Worm (Caenorhabditis elegans) whole organism, young adult: ENCODE data around the gene C31H1.2.

ENCODE experiments used
- B0336.3 ChIP-seq: fragments of 200-800 bp; sonication (Bioruptor generic); IDR thresholded peaks from 2 replicates; pipeline ENCODE4 v1.3.6; 2022; ENCODE audit warnings: missing genetic modification characterization, missing compliant biosample characterization
- F49E8.2 ChIP-seq: sonication (generic microtip); optimal IDR thresholded peaks from 3 replicates; lab custom pipeline; 2017; ENCODE audit warnings: missing genetic modification characterization, mild to moderate bottlenecking, missing compliant biosample characterization, antibody characterized with exemption, moderate library complexity; ENCODE audit not compliant: insufficient read depth
- F52B5.7 ChIP-seq: sonication (generic microtip); optimal IDR thresholded peaks from 2 replicates; lab custom pipeline; 2016; ENCODE audit warnings: mild to moderate bottlenecking, missing genetic modification characterization, missing compliant biosample characterization
- F57A8.1 ChIP-seq: fragments of 200-800 bp; sonication (Bioruptor generic); optimal IDR thresholded peaks from 2 replicates; lab custom pipeline; 2018; ENCODE audit warnings: mild to moderate bottlenecking, missing genetic modification characterization, moderate library complexity, missing compliant biosample characterization
- F57C9.4 ChIP-seq: sonication (generic microtip); optimal IDR thresholded peaks from 2 replicates; lab custom pipeline; 2017; ENCODE audit warnings: mild to moderate bottlenecking, missing genetic modification characterization, missing compliant biosample characterization
- K12H6.12 ChIP-seq: fragments of 200-800 bp; sonication (Bioruptor generic); optimal IDR thresholded peaks from 2 replicates; lab custom pipeline; 2018; ENCODE audit warnings: mild to moderate bottlenecking, missing genetic modification characterization, missing compliant biosample characterization
- Y67H2A.10 ChIP-seq: fragments of 200-800 bp; sonication (Bioruptor generic); conservative IDR thresholded peaks from 2 replicates; pipeline ENCODE4 v1.3.6; 2022; ENCODE audit warnings: missing genetic modification reagents, missing genetic modification characterization, missing compliant biosample characterization
- Y95B8A.8 ChIP-seq: fragments of 200-800 bp; sonication (Bioruptor generic); IDR thresholded peaks from 2 replicates; pipeline ENCODE4 v1.3.6; 2022; ENCODE audit warnings: missing genetic modification reagents, missing genetic modification characterization, missing compliant biosample characterization
- akir-1 ChIP-seq: fragments of 200-800 bp; sonication (Bioruptor generic); optimal IDR thresholded peaks from 2 replicates; lab custom pipeline; 2018; ENCODE audit warnings: mild to moderate bottlenecking, missing genetic modification characterization, moderate library complexity, missing compliant biosample characterization
- ama-1 ChIP-seq, 3 experiments: fragments of 150-350 bp in 1 of 3; sonication (generic microtip) in 2 of 3; optimal IDR thresholded peaks; 2 replicates each; lab custom pipeline; 2014 to 2018; ENCODE audit warnings: missing biosample characterization in 2 of 3, missing genetic modification characterization in 2 of 3, missing genetic modification reagents in 2 of 3
- attf-3 ChIP-seq: fragments of 200-800 bp; sonication (Bioruptor generic); conservative IDR thresholded peaks from 2 replicates; pipeline ENCODE4 v1.3.6; 2022; ENCODE audit warnings: missing genetic modification reagents, missing genetic modification characterization, missing compliant biosample characterization
- bed-1 ChIP-seq: fragments of 200-800 bp; sonication (Bioruptor generic); IDR thresholded peaks from 2 replicates; pipeline ENCODE4 v1.3.6; 2022; ENCODE audit warnings: missing genetic modification reagents, missing genetic modification characterization, missing compliant biosample characterization
- bed-2 ChIP-seq: fragments of 200-800 bp; sonication (Bioruptor generic); IDR thresholded peaks from 2 replicates; pipeline ENCODE4 v1.3.6; 2022; ENCODE audit warnings: missing genetic modification reagents, missing genetic modification characterization, missing compliant biosample characterization
- ceh-100 ChIP-seq: fragments of 200-800 bp; sonication (Bioruptor generic); IDR thresholded peaks from 2 replicates; pipeline ENCODE4 v1.3.6; 2022; ENCODE audit warnings: missing genetic modification reagents, missing genetic modification characterization, missing compliant biosample characterization
- ceh-58 ChIP-seq: fragments of 200-800 bp; sonication (Bioruptor generic); IDR thresholded peaks from 2 replicates; pipeline ENCODE4 v1.3.6; 2022; ENCODE audit warnings: missing genetic modification characterization, missing compliant biosample characterization
- chd-7 ChIP-seq: sonication (generic microtip); optimal IDR thresholded peaks from 2 replicates; lab custom pipeline; 2016; ENCODE audit warnings: mild to moderate bottlenecking, missing genetic modification characterization, moderate library complexity, missing compliant biosample characterization
- dpl-1 ChIP-seq: fragments of 150-350 bp; optimal IDR thresholded peaks from 2 replicates; lab custom pipeline; 2014; ENCODE audit warnings: missing biosample characterization, missing genetic modification reagents, missing genetic modification characterization
- egl-44 ChIP-seq: fragments of 200-800 bp; sonication (Bioruptor generic); IDR thresholded peaks from 2 replicates; pipeline ENCODE4 v1.3.6; 2022; ENCODE audit warnings: missing genetic modification reagents, missing genetic modification characterization, missing compliant biosample characterization
- ekl-4 ChIP-seq: fragments of 200-800 bp; sonication (Bioruptor generic); IDR thresholded peaks from 2 replicates; pipeline ENCODE4 v1.3.6; 2022; ENCODE audit warnings: missing genetic modification reagents, missing genetic modification characterization, missing compliant biosample characterization
- him-1 ChIP-seq: sonication (generic microtip); optimal IDR thresholded peaks from 2 replicates; lab custom pipeline; 2016; ENCODE audit warnings: missing genotype, missing genetic modification reagents, missing genetic modification characterization, missing compliant biosample characterization
- mes-4 ChIP-seq: sonication (generic microtip); optimal IDR thresholded peaks from 2 replicates; lab custom pipeline; 2016; ENCODE audit warnings: missing genotype, missing genetic modification characterization, missing compliant biosample characterization
- nfya-1 ChIP-seq: sonication (generic microtip); optimal IDR thresholded peaks from 2 replicates; lab custom pipeline; 2017; ENCODE audit warnings: antibody characterized with exemption, missing compliant biosample characterization, missing genetic modification characterization, borderline replicate concordance; ENCODE audit not compliant: insufficient read depth
- nhr-179 ChIP-seq: sonication (generic microtip); optimal IDR thresholded peaks from 2 replicates; lab custom pipeline; 2016; ENCODE audit warnings: mild to moderate bottlenecking, missing genetic modification characterization, missing compliant biosample characterization
- nhr-27 ChIP-seq: fragments of 200-800 bp; sonication (Bioruptor generic); optimal IDR thresholded peaks from 2 replicates; lab custom pipeline; 2018; ENCODE audit warnings: mild to moderate bottlenecking, missing genetic modification characterization, moderate library complexity, missing compliant biosample characterization
- nhr-80 ChIP-seq: sonication (generic microtip); optimal IDR thresholded peaks from 2 replicates; lab custom pipeline; 2016; ENCODE audit warnings: missing genetic modification characterization, missing compliant biosample characterization
- pha-4 ChIP-seq: fragments of 150-350 bp; sonication (generic microtip); optimal IDR thresholded peaks from 2 replicates; lab custom pipeline; 2014; ENCODE audit warnings: missing biosample characterization, missing genetic modification reagents, missing genetic modification characterization
- rcor-1 ChIP-seq: fragments of 200-800 bp; sonication (Bioruptor generic); IDR thresholded peaks from 2 replicates; pipeline ENCODE4 v1.3.6; 2022; ENCODE audit warnings: missing genetic modification reagents, missing genetic modification characterization, missing compliant biosample characterization
- sdz-38 ChIP-seq: sonication (generic microtip); optimal IDR thresholded peaks from 2 replicates; lab custom pipeline; 2016; ENCODE audit warnings: missing genotype, missing genetic modification characterization, missing compliant biosample characterization
- snpc-1.1 ChIP-seq: sonication (generic microtip); optimal IDR thresholded peaks from 2 replicates; lab custom pipeline; 2017; ENCODE audit warnings: missing genetic modification characterization, mild to moderate bottlenecking, missing compliant biosample characterization, antibody characterized with exemption, moderate library complexity, missing genotype, missing genetic modification reagents; ENCODE audit not compliant: insufficient read depth
- somi-1 ChIP-seq: fragments of 200-800 bp; sonication (Bioruptor generic); optimal IDR thresholded peaks from 2 replicates; lab custom pipeline; 2018; ENCODE audit warnings: mild to moderate bottlenecking, missing genetic modification characterization, missing compliant biosample characterization
- tbp1 ChIP-seq: fragments of 200-800 bp; sonication (Bioruptor generic); optimal IDR thresholded peaks from 2 replicates; lab custom pipeline; 2018; ENCODE audit warnings: mild to moderate bottlenecking, missing genetic modification characterization, missing compliant biosample characterization
- unc-62 ChIP-seq: fragments of 150-350 bp; optimal IDR thresholded peaks from 2 replicates; lab custom pipeline; 2014; ENCODE audit warnings: missing biosample characterization, missing genetic modification reagents, missing genetic modification characterization
- zim-3 ChIP-seq: sonication (generic microtip); optimal IDR thresholded peaks from 2 replicates; lab custom pipeline; 2017; ENCODE audit warnings: mild to moderate bottlenecking, missing genetic modification characterization, moderate library complexity, missing compliant biosample characterization
- ztf-26 ChIP-seq: sonication (generic microtip); optimal IDR thresholded peaks from 2 replicates; lab custom pipeline; 2017; ENCODE audit warnings: missing genetic modification characterization, missing compliant biosample characterization

The C31H1.2 gene

ce11 chrIV:5780234-5780788 lies 10.8 kb upstream of the C31H1.2 start:
- TF ChIP-seq nhr-27 (tag; lab: Kevin White, UChicago) (no peak), nfya-1 (tag; lab: Kevin White, UChicago) (no peak), nhr-80 (no peak), pha-4 (tag; lab: Kevin White, UChicago) (no peak), ceh-58 (GFP tag; lab: Robert Waterston, UW) (no peak), mes-4 (tag; lab: Kevin White, UChicago) (no peak), akir-1 (GFP tag; lab: Kevin White, UChicago) (no peak), rcor-1 (GFP tag; lab: Robert Waterston, UW) (no peak), attf-3 (GFP tag; lab: Robert Waterston, UW) (no peak), snpc-1.1 (no peak), tbp1 (GFP tag; lab: Kevin White, UChicago) (no peak), zim-3 (no peak), Y95B8A.8 (no peak), sdz-38 (tag; lab: Kevin White, UChicago) (no peak), bed-2 (GFP tag; lab: Robert Waterston, UW) (no peak), F57A8.1 (GFP tag; lab: Kevin White, UChicago) (no peak), somi-1 (GFP tag; lab: Kevin White, UChicago) (no peak)

ce11 chrIV:5783675-5784074 lies 7.4 kb upstream of the C31H1.2 start:
- TF ChIP-seq him-1 (tag; lab: Kevin White, UChicago), result no peak
- TF ChIP-seq nhr-179, result no peak
- no peak for TF ChIP-seq unc-62 (GFP tag; lab: Kevin White, UChicago)
- TF ChIP-seq rcor-1 (GFP tag; lab: Robert Waterston, UW), result no peak
- no peak for TF ChIP-seq dpl-1 (GFP tag; lab: Kevin White, UChicago)

- TF ChIP-seq K12H6.12 (no peak), ceh-100 (no peak), ekl-4 (no peak), somi-1 (GFP tag; lab: Kevin White, UChicago) (no peak), tbp1 (GFP tag; lab: Kevin White, UChicago) (no peak), ama-1 (optimal IDR thresholded peaks at IDR 0.05; lab: Kevin White, UChicago) (no peak), ama-1 (GFP tag; optimal IDR thresholded peaks at IDR 0.05; lab: Kevin White, UChicago) (no peak), Y67H2A.10 (GFP tag; lab: Robert Waterston, UW) (no peak), egl-44 (GFP tag; lab: Robert Waterston, UW) (no peak), F57C9.4 (tag; lab: Kevin White, UChicago) (no peak), snpc-1.1 (no peak), chd-7 (tag; lab: Kevin White, UChicago) (no peak), ztf-26 (tag; lab: Kevin White, UChicago) (no peak)
Observed at ce11 chrIV:5795495-5795894, 4.4 kb downstream of the C31H1.2 start.

- TF ChIP-seq nhr-179 (no peak), Y67H2A.10 (GFP tag; lab: Robert Waterston, UW) (no peak)
Observed at ce11 chrIV:5796694-5797093, 5.6 kb downstream of the C31H1.2 start, which contains the start of gene C31H1.5. C31H1.5 (minus strand) TSS chrIV:5796794.

- TF ChIP-seq bed-1 (GFP tag; lab: Robert Waterston, UW) (no peak), akir-1 (GFP tag; lab: Kevin White, UChicago) (no peak), B0336.3 (GFP tag; lab: Robert Waterston, UW) (no peak), chd-7 (tag; lab: Kevin White, UChicago) (no peak), F49E8.2 (tag; lab: Kevin White, UChicago) (no peak), F52B5.7 (no peak)
- TF ChIP-seq, all 124 proteins: peak for 0
Observed at ce11 chrIV:5797153-5797552, 6.1 kb downstream of the C31H1.2 start, which contains the start of gene C31H1.1. C31H1.1 (plus strand) TSS chrIV:5797453.
